Worm (Caenorhabditis elegans): ENCODE results near the gene F15A4.10.

The F15A4.10 gene

ce11 chrII:12435202-12435872 is 49.6 kb downstream of the F15A4.10 start:
- TF ChIP-seq efl-1 (optimal IDR thresholded peaks at IDR 0.05): no peak
- peak in 1 of 2 experiments; percentile 52 for TF ChIP-seq efl-1 (GFP tag; optimal IDR thresholded peaks at IDR 0.05 in 1 of 2)
- TF ChIP-seq mab-9 (GFP tag; IDR thresholded peaks at IDR 0.05): no peak
